Worm (Caenorhabditis elegans): Measurements from ENCODE around the gene srxa-14.

ce11 chrV:20656626-20657025 lies 17.2 kb downstream of the srxa-14 start:
- TF ChIP-seq ces-1 (GFP tag; optimal IDR thresholded peaks at IDR 0.05) (no peak), nhr-237 (tag; optimal IDR thresholded peaks at IDR 0.05) (no peak), unc-62 (GFP tag; optimal IDR thresholded peaks at IDR 0.05) (peak; percentile 86), ztf-11 (tag; optimal IDR thresholded peaks at IDR 0.05) (no peak), M03D4.4 (tag; optimal IDR thresholded peaks at IDR 0.05) (no peak), elt-1 (tag; optimal IDR thresholded peaks at IDR 0.05; ENCODE audit: borderline replicate concordance, insufficient read depth) (no peak), ceh-83 (GFP tag; optimal IDR thresholded peaks at IDR 0.05) (no peak), ceh-43 (GFP tag; optimal IDR thresholded peaks at IDR 0.05) (no peak), lin-13 (tag; optimal IDR thresholded peaks at IDR 0.05) (no peak), snpc-4 (tag; optimal IDR thresholded peaks at IDR 0.05) (no peak)
